Worm (Caenorhabditis elegans): ENCODE data around the gene F59D12.3.

The F59D12.3 gene

DNA sequence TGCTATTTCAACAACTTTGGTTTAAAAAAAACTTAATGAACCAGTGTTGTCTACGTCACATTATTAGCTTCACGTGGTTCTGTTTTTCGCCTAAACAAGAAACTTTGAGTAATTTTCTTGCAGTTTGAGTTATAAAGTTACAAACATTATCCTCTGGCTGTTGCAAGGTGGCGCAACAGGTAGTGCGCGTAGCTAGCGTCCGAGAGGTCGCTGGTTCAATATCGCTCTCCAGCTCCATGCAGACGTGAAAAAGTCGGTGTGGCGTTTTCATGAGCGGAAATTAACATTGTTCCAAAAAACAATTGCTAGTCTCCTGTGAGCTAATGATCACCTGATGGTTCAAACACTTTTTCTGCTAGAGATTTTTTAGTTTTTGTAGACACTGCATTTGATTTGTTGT lies 31.5 kb downstream of the F59D12.3 start (continued):
- TF ChIP-seq madf-3 (GFP tag; IDR thresholded peaks at IDR 0.05) = 0 out of 2 replicates have a peak, but pooled peaks have one; percentile 17
- TF ChIP-seq F49E8.2 (tag; optimal IDR thresholded peaks at IDR 0.05; ENCODE audit: insufficient read depth) = no peak
- peak; percentile 43; the same call in 1 of the 2 replicates for TF ChIP-seq dox-1 (GFP tag; IDR thresholded peaks at IDR 0.05)
- peak in 1 of 2 experiments; percentile 19 for TF ChIP-seq rec-8 (tag; optimal IDR thresholded peaks at IDR 0.05)
- no peak for TF ChIP-seq gei-17 (GFP tag; optimal IDR thresholded peaks at IDR 0.05)
- no peak for TF ChIP-seq F57C9.4 (tag; optimal IDR thresholded peaks at IDR 0.05)
- no peak for TF ChIP-seq hlh-12 (tag; optimal IDR thresholded peaks at IDR 0.05)
- TF ChIP-seq somi-1 (GFP tag; optimal IDR thresholded peaks at IDR 0.05) = no peak
- TF ChIP-seq egl-44 (GFP tag; IDR thresholded peaks at IDR 0.05) = no peak
- no peak for TF ChIP-seq F39B2.1 (GFP tag; IDR thresholded peaks at IDR 0.05)
- TF ChIP-seq D2030.7 (GFP tag; IDR thresholded peaks at IDR 0.05) = no peak

DNA sequence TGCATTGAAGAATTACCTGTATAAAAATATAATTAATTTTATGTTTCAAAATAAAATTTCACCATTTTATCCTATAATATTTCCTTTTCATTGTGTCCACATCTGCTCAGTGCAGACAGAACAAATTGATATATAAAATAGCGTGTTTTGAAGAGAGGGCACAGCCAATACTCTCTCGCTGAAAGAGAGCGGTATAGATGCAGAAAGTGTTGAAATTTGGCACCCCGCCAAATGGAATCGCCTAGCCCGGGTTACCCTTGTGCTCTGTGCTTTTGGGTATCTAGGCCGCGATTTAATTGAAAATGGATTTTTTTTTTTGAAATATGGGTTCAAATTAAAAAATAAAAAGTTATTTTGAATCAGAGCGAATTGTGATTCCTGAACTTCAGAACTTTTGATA lies 33.6 kb downstream of the F59D12.3 start:
- TF ChIP-seq T26A5.8 (tag; optimal IDR thresholded peaks at IDR 0.05) (no peak), K11D2.4 (GFP tag; IDR thresholded peaks at IDR 0.05) (no peak), ekl-4 (GFP tag; IDR thresholded peaks at IDR 0.05) (no peak), nhr-27 (tag; optimal IDR thresholded peaks at IDR 0.05) (no peak), F10E7.11 (tag; optimal IDR thresholded peaks at IDR 0.05) (no peak), pbrm-1 (GFP tag; IDR thresholded peaks at IDR 0.05) (no peak), cebp-1 (GFP tag; IDR thresholded peaks at IDR 0.05) (peak; percentile 19; the same call in 1 of the 2 replicates), cebp-1 (tag; optimal IDR thresholded peaks at IDR 0.05) (peak; percentile 77)

DNA sequence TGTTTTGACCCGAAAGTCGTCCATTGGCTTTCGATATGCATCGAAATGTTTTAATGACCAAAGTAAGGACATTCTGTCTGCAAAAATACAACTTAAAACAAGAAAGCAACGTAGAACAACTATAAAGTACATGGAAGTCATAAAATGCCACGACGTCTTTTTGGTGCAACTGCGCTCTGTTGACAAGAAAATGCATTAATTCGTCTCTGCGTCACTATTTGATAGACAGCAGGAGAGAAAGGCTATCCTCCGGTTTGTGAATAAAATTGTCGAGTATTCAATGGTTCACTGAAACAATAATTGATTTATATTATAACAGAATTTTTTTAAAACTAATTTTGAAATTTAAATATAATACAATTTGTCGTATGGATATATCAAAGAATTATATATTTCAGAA lies 34.3 kb downstream of the F59D12.3 start, which contains the start of gene ergi-3:
ergi-3 (minus strand) TSS at position 311 of the 400 bp plus-strand sequence.
- no peak for TF ChIP-seq repo-1 (tag; optimal IDR thresholded peaks at IDR 0.05)
- no peak for TF ChIP-seq cebp-1 (GFP tag; IDR thresholded peaks at IDR 0.05)
- peak; percentile 26 for TF ChIP-seq cebp-1 (tag; optimal IDR thresholded peaks at IDR 0.05)
- peak; percentile 75 for TF ChIP-seq nhr-80 (tag; optimal IDR thresholded peaks at IDR 0.05)
- no peak for TF ChIP-seq snpc-4 (GFP tag; optimal IDR thresholded peaks at IDR 0.05)
- TF ChIP-seq snpc-4 (tag; optimal IDR thresholded peaks at IDR 0.05) = peak in 1 of 4 experiments; percentile 37
- peak; percentile 32 for TF ChIP-seq F23B12.7 (tag; optimal IDR thresholded peaks at IDR 0.05; ENCODE audit: insufficient read depth)
- TF ChIP-seq ama-1 (optimal IDR thresholded peaks at IDR 0.05) = no peak
- no peak for TF ChIP-seq ama-1 (GFP tag; optimal IDR thresholded peaks at IDR 0.05)
- no peak for TF ChIP-seq lin-54 (GFP tag; optimal IDR thresholded peaks at IDR 0.05)
- no peak for TF ChIP-seq lin-40 (tag; optimal IDR thresholded peaks at IDR 0.05)
- no peak for TF ChIP-seq ceh-100 (GFP tag; IDR thresholded peaks at IDR 0.05)
- peak; percentile 78 for TF ChIP-seq mcd-1 (GFP tag; IDR thresholded peaks at IDR 0.05)
- TF ChIP-seq F57A8.1 (GFP tag; optimal IDR thresholded peaks at IDR 0.05) = no peak
- peak; percentile 11 for TF ChIP-seq K12H6.12 (tag; optimal IDR thresholded peaks at IDR 0.05)
- no peak for TF ChIP-seq C17E4.6 (GFP tag; IDR thresholded peaks at IDR 0.05)
- no peak for TF ChIP-seq Y53G8AR.9 (GFP tag; conservative IDR thresholded peaks at IDR 0.05)
- peak; percentile 93 to 94 for TF ChIP-seq let-607 (tag; optimal IDR thresholded peaks at IDR 0.05)
- no peak for TF ChIP-seq atf-7 (tag; optimal IDR thresholded peaks at IDR 0.05)
- TF ChIP-seq lin-26 (GFP tag; IDR thresholded peaks at IDR 0.05) = no peak
- TF ChIP-seq F52B5.7 (tag; optimal IDR thresholded peaks at IDR 0.05) = no peak
- peak; percentile 53 for TF ChIP-seq attf-5 (GFP tag; optimal IDR thresholded peaks at IDR 0.05)
- no peak for TF ChIP-seq dox-1 (GFP tag; IDR thresholded peaks at IDR 0.05)
- no peak for TF ChIP-seq rec-8 (tag; optimal IDR thresholded peaks at IDR 0.05)
- no peak for TF ChIP-seq T07F8.4 (tag; optimal IDR thresholded peaks at IDR 0.05)
- no peak for TF ChIP-seq hlh-12 (tag; optimal IDR thresholded peaks at IDR 0.05)
- TF ChIP-seq T26A5.8 (tag; optimal IDR thresholded peaks at IDR 0.05) = no peak

All from whole organism, young adult.